Fruit fly (Drosophila melanogaster): ENCODE measurements around the gene CG8028.

DNA sequence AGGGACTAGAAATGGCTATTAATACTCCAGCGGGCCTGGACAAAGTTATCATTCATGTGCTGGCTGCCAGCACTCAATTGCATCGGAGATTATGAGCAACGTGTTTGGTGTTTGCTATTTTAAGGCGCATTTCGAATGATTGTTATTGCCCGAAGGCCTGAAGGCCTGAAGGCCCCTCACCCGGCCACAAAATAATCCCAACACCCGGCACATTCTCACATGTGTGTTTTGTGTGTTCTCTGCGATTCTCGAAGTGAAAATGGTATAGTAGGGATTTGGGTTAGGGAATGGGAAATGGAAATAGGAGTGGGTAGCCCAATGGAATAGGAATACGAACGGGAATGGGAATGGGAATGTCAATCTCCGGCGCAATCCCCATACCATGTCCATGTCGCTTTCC, 38.8 kb upstream of the CG8028 start:
- TF ChIP-seq CG8159 (tag; optimal IDR thresholded peaks at IDR 0.05) (no peak), CG15710 (tag; optimal IDR thresholded peaks at IDR 0.05) (no peak), rn (GFP tag; IDR thresholded peaks at IDR 0.05) (no peak), Pif1A (GFP tag; optimal IDR thresholded peaks at IDR 0.05) (no peak), CG32121 (GFP tag; IDR thresholded peaks at IDR 0.05) (no peak), gl (tag; optimal IDR thresholded peaks at IDR 0.05) (no peak), Ets98B (GFP tag; IDR thresholded peaks at IDR 0.05) (no peak)

All from whole organism, pupa.